Fruit fly (Drosophila melanogaster) whole organism, adult: ENCODE results near the gene Ziz.

Source experiments
- CG1620 ChIP-seq: fragments of 200-800 bp; sonication (Bioruptor generic); optimal IDR thresholded peaks from 2 replicates; lab custom pipeline; 2016; ENCODE audit warnings: missing biosample characterization, missing genetic modification characterization
- CG5204 ChIP-seq: fragments of 200-800 bp; sonication (Bioruptor generic); optimal IDR thresholded peaks from 2 replicates; lab custom pipeline; 2016; ENCODE audit warnings: missing biosample characterization, missing genetic modification characterization
- Hr96 ChIP-seq: fragments of 200-800 bp; sonication (Bioruptor generic); optimal IDR thresholded peaks from 2 replicates; lab custom pipeline; 2016; ENCODE audit warnings: missing biosample characterization, missing genetic modification characterization
- Mnt ChIP-seq: fragments of 200-800 bp; sonication (Bioruptor generic); optimal IDR thresholded peaks from 2 replicates; lab custom pipeline; 2016; ENCODE audit warnings: missing biosample characterization, mild to moderate bottlenecking, missing genetic modification characterization

DNA sequence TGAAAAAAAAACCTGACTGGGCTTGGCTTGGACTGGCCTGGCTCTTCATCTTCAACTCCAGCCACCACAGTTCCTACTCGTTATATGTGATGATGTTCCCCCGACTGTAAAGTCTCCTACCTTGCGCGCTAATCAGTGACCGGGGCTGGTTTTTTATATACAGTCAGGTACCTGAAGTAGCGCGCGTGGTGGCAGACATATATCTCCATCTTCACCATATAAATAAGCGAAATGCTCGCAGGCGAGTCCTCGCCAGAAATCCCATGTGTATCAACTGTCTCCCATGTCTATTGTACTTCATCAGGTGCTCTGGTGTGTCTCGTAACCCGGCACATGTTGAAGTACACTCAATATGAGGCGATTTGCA lies 70.4 kb downstream of the Ziz start:
- TF ChIP-seq CG1620 = no peak
- TF ChIP-seq CG5204 (GFP tag; lab: Kevin White, UChicago) = no peak
- TF ChIP-seq Mnt = no peak
- no peak for TF ChIP-seq Hr96 (GFP tag; lab: Kevin White, UChicago)
